Worm (Caenorhabditis elegans): ENCODE measurements around the gene fipr-5.

fipr-5 gene

ce11 chrV:10204863-10205338, 16.3 kb downstream of the fipr-5 start, which contains the start of the genes ZK856.19 and ZK856.11 (continued):
- TF ChIP-seq F23B12.7 (tag; optimal IDR thresholded peaks at IDR 0.05; ENCODE audit: insufficient read depth) (peak; percentile 45), nfyb-1 (GFP tag; IDR thresholded peaks at IDR 0.05) (no peak), nhr-27 (tag; optimal IDR thresholded peaks at IDR 0.05) (no peak), lsy-27 (tag; optimal IDR thresholded peaks at IDR 0.05; ENCODE audit: borderline replicate concordance, insufficient read depth) (no peak), ceh-27 (GFP tag; optimal IDR thresholded peaks at IDR 0.05) (peak; percentile 14), nfya-1 (tag; optimal IDR thresholded peaks at IDR 0.05; ENCODE audit: borderline replicate concordance, insufficient read depth) (no peak), gei-17 (GFP tag; optimal IDR thresholded peaks at IDR 0.05) (no peak), F57C9.4 (tag; optimal IDR thresholded peaks at IDR 0.05) (no peak), ztf-25 (GFP tag; IDR thresholded peaks at IDR 0.05) (no peak), D2030.7 (GFP tag; IDR thresholded peaks at IDR 0.05) (peak; percentile 17; the same call in 1 of the 2 replicates), tbx-9 (tag; optimal IDR thresholded peaks at IDR 0.05; ENCODE audit: borderline replicate concordance) (no peak), F57A8.1 (GFP tag; optimal IDR thresholded peaks at IDR 0.05) (no peak), die-1 (tag; optimal IDR thresholded peaks at IDR 0.05) (no peak), lin-26 (GFP tag; IDR thresholded peaks at IDR 0.05) (no peak), ceh-91 (GFP tag; IDR thresholded peaks at IDR 0.05) (no peak), Y79H2A.3 (GFP tag; conservative IDR thresholded peaks at IDR 0.05) (no peak), lin-35 (GFP tag; optimal IDR thresholded peaks at IDR 0.05) (peak in 1 of 3 experiments; percentile 55), bed-2 (GFP tag; IDR thresholded peaks at IDR 0.05) (no peak), bed-1 (GFP tag; IDR thresholded peaks at IDR 0.05) (no peak), K11D2.4 (GFP tag; IDR thresholded peaks at IDR 0.05) (no peak), dpl-1 (GFP tag; optimal IDR thresholded peaks at IDR 0.05) (no peak), F52B5.7 (tag; optimal IDR thresholded peaks at IDR 0.05) (no peak), pbrm-1 (GFP tag; IDR thresholded peaks at IDR 0.05) (0 out of 2 replicates have a peak, but pooled peaks have one; percentile 20), madf-6 (GFP tag; IDR thresholded peaks at IDR 0.05) (peak; percentile 24; the same call in 1 of the 2 replicates), F55B11.4 (tag; optimal IDR thresholded peaks at IDR 0.05; ENCODE audit: borderline replicate concordance, insufficient read depth) (no peak), rec-8 (tag; optimal IDR thresholded peaks at IDR 0.05) (no peak), efl-1 (GFP tag; optimal IDR thresholded peaks at IDR 0.05) (no peak), let-607 (tag; optimal IDR thresholded peaks at IDR 0.05) (no peak), lsl-1 (GFP tag; optimal IDR thresholded peaks at IDR 0.05) (peak; percentile 31), B0019.2 (GFP tag; conservative IDR thresholded peaks at IDR 0.05) (no peak), akir-1 (GFP tag; optimal IDR thresholded peaks at IDR 0.05) (no peak), aptf-2 (GFP tag; conservative IDR thresholded peaks at IDR 0.05) (no peak), lin-40 (tag; optimal IDR thresholded peaks at IDR 0.05) (peak; percentile 61), nhr-80 (tag; optimal IDR thresholded peaks at IDR 0.05) (peak; percentile 11), aptf-3 (GFP tag; IDR thresholded peaks at IDR 0.05) (no peak), egl-18 (GFP tag; IDR thresholded peaks at IDR 0.05) (no peak), nhr-90 (tag; optimal IDR thresholded peaks at IDR 0.05) (no peak), hlh-12 (tag; optimal IDR thresholded peaks at IDR 0.05) (no peak), ceh-40 (GFP tag; IDR thresholded peaks at IDR 0.05) (no peak), hlh-26 (GFP tag; conservative IDR thresholded peaks at IDR 0.05) (no peak), F49E8.2 (tag; optimal IDR thresholded peaks at IDR 0.05; ENCODE audit: insufficient read depth) (peak; percentile 41), F10E7.11 (tag; optimal IDR thresholded peaks at IDR 0.05) (no peak), ztf-6 (GFP tag; IDR thresholded peaks at IDR 0.05) (no peak), ztf-26 (tag; optimal IDR thresholded peaks at IDR 0.05) (no peak), mcd-1 (GFP tag; IDR thresholded peaks at IDR 0.05) (peak; percentile 39; the same call in 1 of the 2 replicates), Y95B8A.8 (GFP tag; IDR thresholded peaks at IDR 0.05) (no peak), F22D6.2 (tag; optimal IDR thresholded peaks at IDR 0.05) (no peak), madf-10 (tag; optimal IDR thresholded peaks at IDR 0.05) (peak; percentile 29)
